Worm (Caenorhabditis elegans) whole organism, mixed stage, embryonic: ENCODE results near the gene frm-7.

ENCODE experiments used
- M03D4.4 ChIP-seq: sonication (generic microtip); optimal IDR thresholded peaks from 2 replicates; lab custom pipeline; 2017; ENCODE audit warnings: mild to moderate bottlenecking, missing genetic modification characterization, missing compliant biosample characterization
- bed-3 ChIP-seq: fragments of 200-800 bp; sonication (Bioruptor generic); optimal IDR thresholded peaks from 3 replicates; lab custom pipeline; 2018; ENCODE audit warnings: mild to moderate bottlenecking, missing genetic modification characterization, moderate library complexity, missing compliant biosample characterization
- blmp-1 ChIP-seq: fragments of 150-350 bp; optimal IDR thresholded peaks from 2 replicates; lab custom pipeline; 2014; ENCODE audit warnings: missing biosample characterization, missing genetic modification characterization
- ceh-39 ChIP-seq: fragments of 150-350 bp; optimal IDR thresholded peaks from 2 replicates; lab custom pipeline; 2014; ENCODE audit warnings: missing biosample characterization, missing genetic modification characterization
- ceh-43 ChIP-seq: fragments of 200-800 bp; sonication (Bioruptor generic); optimal IDR thresholded peaks from 2 replicates; lab custom pipeline; 2018; ENCODE audit warnings: mild to moderate bottlenecking, missing genetic modification characterization, moderate library complexity, missing compliant biosample characterization
- ceh-83 ChIP-seq: fragments of 200-800 bp; sonication (Bioruptor generic); optimal IDR thresholded peaks from 2 replicates; lab custom pipeline; 2018; ENCODE audit warnings: mild to moderate bottlenecking, missing genetic modification characterization, missing compliant biosample characterization
- ces-1 ChIP-seq: fragments of 150-350 bp; optimal IDR thresholded peaks from 2 replicates; lab custom pipeline; 2014; ENCODE audit warnings: missing biosample characterization, missing genetic modification reagents, missing genetic modification characterization
- cnd-1 ChIP-seq: fragments of 200-800 bp; sonication (Bioruptor generic); optimal IDR thresholded peaks from 2 replicates; lab custom pipeline; 2018; ENCODE audit warnings: mild to moderate bottlenecking, missing genetic modification characterization, missing compliant biosample characterization
- drap-1 ChIP-seq: fragments of 200-800 bp; sonication (Bioruptor generic); optimal IDR thresholded peaks from 3 replicates; lab custom pipeline; 2018; ENCODE audit warnings: mild to moderate bottlenecking, missing genetic modification characterization, missing compliant biosample characterization
- elt-1 ChIP-seq: sonication (generic microtip); optimal IDR thresholded peaks from 2 replicates; lab custom pipeline; 2017; ENCODE audit warnings: missing genetic modification characterization, mild to moderate bottlenecking, missing compliant biosample characterization, antibody characterized with exemption, moderate library complexity, borderline replicate concordance; ENCODE audit not compliant: insufficient read depth
- elt-3 ChIP-seq: fragments of 150-350 bp; optimal IDR thresholded peaks from 2 replicates; lab custom pipeline; 2014; ENCODE audit warnings: missing biosample characterization, missing genetic modification characterization
- flh-1 ChIP-seq: fragments of 200-800 bp; sonication (Bioruptor generic); optimal IDR thresholded peaks from 2 replicates; lab custom pipeline; 2018; ENCODE audit warnings: mild to moderate bottlenecking, missing genetic modification characterization, moderate library complexity, missing compliant biosample characterization
- ham-2 ChIP-seq: fragments of 200-800 bp; sonication (Bioruptor generic); optimal IDR thresholded peaks from 2 replicates; lab custom pipeline; 2018; ENCODE audit warnings: mild to moderate bottlenecking, missing genetic modification characterization, missing compliant biosample characterization
- hlh-1 ChIP-seq: fragments of 150-350 bp; optimal IDR thresholded peaks from 2 replicates; lab custom pipeline; 2014; ENCODE audit warnings: missing biosample characterization, missing genetic modification reagents, missing genetic modification characterization
- lin-13 ChIP-seq: fragments of 150-350 bp; optimal IDR thresholded peaks from 2 replicates; lab custom pipeline; 2014; ENCODE audit warnings: missing biosample characterization, missing genetic modification characterization
- lin-32 ChIP-seq: fragments of 200-800 bp; sonication (Bioruptor generic); optimal IDR thresholded peaks from 2 replicates; lab custom pipeline; 2018; ENCODE audit warnings: mild to moderate bottlenecking, missing genetic modification characterization, missing compliant biosample characterization
- lsy-2 ChIP-seq: fragments of 150-350 bp; optimal IDR thresholded peaks from 2 replicates; lab custom pipeline; 2014; ENCODE audit warnings: missing biosample characterization, missing genetic modification characterization
- mab-5 ChIP-seq: fragments of 150-350 bp; optimal IDR thresholded peaks from 2 replicates; lab custom pipeline; 2014; ENCODE audit warnings: missing biosample characterization, missing genetic modification characterization
- mep-1 ChIP-seq: fragments of 150-350 bp; optimal IDR thresholded peaks from 2 replicates; lab custom pipeline; 2017; ENCODE audit warnings: missing biosample characterization, missing genetic modification reagents, missing genetic modification characterization, inconsistent platforms
- mls-2 ChIP-seq: sonication (generic microtip); optimal IDR thresholded peaks from 2 replicates; lab custom pipeline; 2016; ENCODE audit warnings: mild to moderate bottlenecking, missing genetic modification characterization, moderate library complexity, missing compliant biosample characterization
- nhr-12 ChIP-seq: fragments of 150-350 bp; optimal IDR thresholded peaks from 2 replicates; lab custom pipeline; 2014; ENCODE audit warnings: missing biosample characterization, missing genetic modification characterization
- nhr-2 ChIP-seq: fragments of 150-350 bp; optimal IDR thresholded peaks from 2 replicates; lab custom pipeline; 2014; ENCODE audit warnings: missing biosample characterization, missing genetic modification characterization
- nhr-237 ChIP-seq: fragments of 150-350 bp; optimal IDR thresholded peaks from 2 replicates; lab custom pipeline; 2014; ENCODE audit warnings: missing biosample characterization, missing genetic modification characterization
- nhr-28 ChIP-seq: fragments of 150-350 bp; optimal IDR thresholded peaks from 2 replicates; lab custom pipeline; 2014; ENCODE audit warnings: missing biosample characterization, missing genetic modification characterization
- nhr-76 ChIP-seq: sonication (generic microtip); optimal IDR thresholded peaks from 2 replicates; lab custom pipeline; 2017; ENCODE audit warnings: missing biosample characterization, missing genetic modification characterization
- pha-4 ChIP-seq: fragments of 150-350 bp; optimal IDR thresholded peaks from 2 replicates; lab custom pipeline; 2018; ENCODE audit warnings: missing biosample characterization, missing genetic modification reagents, missing genetic modification characterization
- sem-2 ChIP-seq: fragments of 200-800 bp; sonication (Bioruptor generic); optimal IDR thresholded peaks from 2 replicates; lab custom pipeline; 2018; ENCODE audit warnings: mild to moderate bottlenecking, missing genetic modification characterization, missing compliant biosample characterization
- snpc-4 ChIP-seq: fragments of 150-350 bp; optimal IDR thresholded peaks from 2 replicates; lab custom pipeline; 2014; ENCODE audit warnings: missing biosample characterization, missing genetic modification characterization
- sptf-1 ChIP-seq: sonication (generic microtip); optimal IDR thresholded peaks from 2 replicates; lab custom pipeline; 2017; ENCODE audit warnings: mild to moderate bottlenecking, missing genetic modification characterization, moderate library complexity, missing compliant biosample characterization
- tbx-8 ChIP-seq: fragments of 200-800 bp; sonication (Bioruptor generic); optimal IDR thresholded peaks from 2 replicates; lab custom pipeline; 2018; ENCODE audit warnings: mild to moderate bottlenecking, missing genetic modification characterization, moderate library complexity, missing compliant biosample characterization
- unc-120 ChIP-seq: sonication (generic microtip); optimal IDR thresholded peaks from 2 replicates; lab custom pipeline; 2017; ENCODE audit warnings: missing genetic modification characterization, missing compliant biosample characterization; ENCODE audit not compliant: poor library complexity, severe bottlenecking
- unc-39 ChIP-seq: fragments of 150-350 bp; optimal IDR thresholded peaks from 2 replicates; lab custom pipeline; 2014; ENCODE audit warnings: missing biosample characterization, missing genetic modification characterization
- unc-62 ChIP-seq: fragments of 150-350 bp; optimal IDR thresholded peaks from 2 replicates; lab custom pipeline; 2014; ENCODE audit warnings: missing biosample characterization, missing genetic modification reagents, missing genetic modification characterization
- zip-8 ChIP-seq: fragments of 150-350 bp; optimal IDR thresholded peaks from 2 replicates; lab custom pipeline; 2014; ENCODE audit warnings: missing biosample characterization, missing genetic modification characterization
- ztf-11 ChIP-seq: fragments of 150-350 bp; optimal IDR thresholded peaks from 2 replicates; lab custom pipeline; 2014; ENCODE audit warnings: missing biosample characterization, missing genetic modification characterization

frm-7 gene

DNA sequence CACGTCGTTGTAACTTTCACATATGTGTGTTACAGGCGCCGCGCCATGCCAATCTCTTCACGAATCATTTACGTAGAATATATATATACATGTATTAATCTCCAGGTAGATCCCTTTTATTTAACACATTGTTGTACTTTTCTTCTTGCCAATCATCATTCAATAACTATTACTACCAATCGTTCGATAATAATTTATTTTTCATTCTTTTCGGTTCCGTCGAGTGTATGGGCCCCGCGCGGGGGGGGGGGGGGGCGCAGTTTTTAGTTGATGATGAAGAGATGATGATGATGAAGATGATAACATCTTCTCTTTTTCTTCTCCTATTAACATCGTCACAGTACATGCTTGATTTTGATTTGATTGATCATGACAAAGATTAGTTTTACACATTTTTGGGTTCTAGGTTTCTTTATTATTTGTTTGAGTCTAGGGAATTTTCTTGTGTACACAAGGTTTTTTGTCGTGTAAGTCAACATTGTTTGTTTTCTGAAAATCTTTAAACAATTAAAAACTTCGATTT is 3.0 kb upstream of the frm-7 start:
- TF ChIP-seq unc-62 (GFP tag; lab: Kevin White, UChicago) (no peak), snpc-4 (tag; lab: Kevin White, UChicago) (no peak), ham-2 (GFP tag; lab: Kevin White, UChicago) (no peak), nhr-28 (tag; lab: Kevin White, UChicago) (no peak), ces-1 (GFP tag; lab: Kevin White, UChicago) (no peak), nhr-76 (tag; lab: Kevin White, UChicago) (no peak), hlh-1 (tag; lab: Kevin White, UChicago) (no peak), unc-120 (tag; lab: Kevin White, UChicago) (no peak), nhr-2 (tag; lab: Kevin White, UChicago) (no peak), mab-5 (tag; lab: Kevin White, UChicago) (no peak), lsy-2 (tag; lab: Kevin White, UChicago) (no peak), blmp-1 (tag; lab: Kevin White, UChicago) (no peak), pha-4 (tag; lab: Kevin White, UChicago) (no peak), elt-3 (no peak), ceh-39 (tag; lab: Kevin White, UChicago) (no peak), sem-2 (GFP tag; lab: Kevin White, UChicago) (no peak), tbx-8 (GFP tag; lab: Kevin White, UChicago) (no peak), zip-8 (tag; lab: Kevin White, UChicago) (no peak), elt-1 (tag; lab: Kevin White, UChicago) (no peak), ceh-43 (GFP tag; lab: Kevin White, UChicago) (no peak)

- TF ChIP-seq pha-4 (tag; lab: Kevin White, UChicago) (peak; percentile 72), ceh-39 (tag; lab: Kevin White, UChicago) (peak; percentile 26), nhr-2 (tag; lab: Kevin White, UChicago) (no peak), mls-2 (tag; lab: Kevin White, UChicago) (no peak), ceh-43 (GFP tag; lab: Kevin White, UChicago) (no peak), sem-2 (GFP tag; lab: Kevin White, UChicago) (no peak), sptf-1 (tag; lab: Kevin White, UChicago) (no peak), nhr-237 (tag; lab: Kevin White, UChicago) (peak; percentile 25), lin-32 (no peak), tbx-8 (GFP tag; lab: Kevin White, UChicago) (no peak), flh-1 (GFP tag; lab: Kevin White, UChicago) (no peak), lin-13 (tag; lab: Kevin White, UChicago) (no peak), unc-62 (GFP tag; lab: Kevin White, UChicago) (no peak), M03D4.4 (no peak), mep-1 (tag; lab: Kevin White, UChicago) (no peak), lsy-2 (tag; lab: Kevin White, UChicago) (peak; percentile 16), ces-1 (GFP tag; lab: Kevin White, UChicago) (no peak), hlh-1 (tag; lab: Kevin White, UChicago) (no peak), zip-8 (tag; lab: Kevin White, UChicago) (no peak), unc-120 (tag; lab: Kevin White, UChicago) (no peak), nhr-28 (tag; lab: Kevin White, UChicago) (no peak), bed-3 (GFP tag; lab: Kevin White, UChicago) (no peak), ham-2 (GFP tag; lab: Kevin White, UChicago) (no peak), drap-1 (GFP tag; lab: Kevin White, UChicago) (no peak), ceh-83 (GFP tag; lab: Kevin White, UChicago) (no peak), cnd-1 (no peak), unc-39 (tag; lab: Kevin White, UChicago) (no peak), snpc-4 (tag; lab: Kevin White, UChicago) (no peak), nhr-12 (tag; lab: Kevin White, UChicago) (no peak), ztf-11 (tag; lab: Kevin White, UChicago) (no peak), mab-5 (tag; lab: Kevin White, UChicago) (no peak), nhr-76 (tag; lab: Kevin White, UChicago) (no peak), elt-1 (tag; lab: Kevin White, UChicago) (peak; percentile 16), elt-3 (peak; percentile 50), blmp-1 (tag; lab: Kevin White, UChicago) (peak; percentile 9)
- TF ChIP-seq, all 35 proteins: peak for 7
Observed at ce11 chrV:12300166-12300565, 2.1 kb upstream of the frm-7 start.
